Worm (Caenorhabditis elegans): Measurements from ENCODE around the gene C24H11.1.
A peak's percentile ranks its signal among the peaks of the same experiment; 100 is the strongest.

Gene C24H11.1

ce11 chrIII:11823260-11823659, 35.8 kb downstream of the C24H11.1 start, which contains the start of gene C18D11.3:
C18D11.3 (plus strand) TSS chrIII:11823448.
- TF ChIP-seq gmeb-1 (tag; optimal IDR thresholded peaks at IDR 0.05) (peak; percentile 76), nhr-10 (tag; optimal IDR thresholded peaks at IDR 0.05) (peak; percentile 24), unc-55 (GFP tag; optimal IDR thresholded peaks at IDR 0.05) (peak; percentile 87), nhr-11 (tag; optimal IDR thresholded peaks at IDR 0.05) (no peak), unc-39 (tag; optimal IDR thresholded peaks at IDR 0.05) (no peak), nhr-77 (tag; optimal IDR thresholded peaks at IDR 0.05) (no peak), ceh-82 (tag; optimal IDR thresholded peaks at IDR 0.05) (no peak), fos-1 (tag; optimal IDR thresholded peaks at IDR 0.05) (peak; percentile 86), dmd-4 (tag; optimal IDR thresholded peaks at IDR 0.05) (no peak), crh-2 (tag; optimal IDR thresholded peaks at IDR 0.05) (peak; percentile 88), elt-1 (tag; optimal IDR thresholded peaks at IDR 0.05) (no peak), blmp-1 (tag; optimal IDR thresholded peaks at IDR 0.05; ENCODE audit: insufficient read depth) (no peak), lin-39 (tag; optimal IDR thresholded peaks at IDR 0.05) (no peak), sma-9 (GFP tag; optimal IDR thresholded peaks at IDR 0.05) (peak; percentile 90), sma-9 (tag; optimal IDR thresholded peaks at IDR 0.05) (no peak), unc-62 (GFP tag; optimal IDR thresholded peaks at IDR 0.05) (no peak), nhr-12 (tag; optimal IDR thresholded peaks at IDR 0.05) (no peak), ceh-16 (tag; optimal IDR thresholded peaks at IDR 0.05) (peak; percentile 38), ztf-4 (tag; optimal IDR thresholded peaks at IDR 0.05) (peak; percentile 49), ztf-11 (tag; optimal IDR thresholded peaks at IDR 0.05) (no peak), ztf-1 (GFP tag; conservative IDR thresholded peaks at IDR 0.05) (no peak), nhr-23 (tag; optimal IDR thresholded peaks at IDR 0.05) (no peak), egl-27 (tag; optimal IDR thresholded peaks at IDR 0.05) (peak; percentile 60), nhr-237 (tag; optimal IDR thresholded peaks at IDR 0.05) (no peak), lin-11 (tag; optimal IDR thresholded peaks at IDR 0.05) (peak; percentile 90), snpc-4 (tag; optimal IDR thresholded peaks at IDR 0.05) (peak; percentile 78), nhr-129 (tag; optimal IDR thresholded peaks at IDR 0.05) (peak; percentile 92), ama-1 (optimal IDR thresholded peaks at IDR 0.05) (no peak), Y55F3AM.14 (GFP tag; optimal IDR thresholded peaks at IDR 0.05) (no peak), sem-4 (tag; optimal IDR thresholded peaks at IDR 0.05) (peak; percentile 84), zag-1 (tag; optimal IDR thresholded peaks at IDR 0.05) (peak; percentile 16), mdl-1 (tag; optimal IDR thresholded peaks at IDR 0.05) (peak in 1 of 2 experiments; percentile 63), elt-3 (tag; optimal IDR thresholded peaks at IDR 0.05) (no peak), mbf-1 (tag; optimal IDR thresholded peaks at IDR 0.05) (no peak), R02D3.7 (tag; optimal IDR thresholded peaks at IDR 0.05) (no peak), nhr-25 (tag; optimal IDR thresholded peaks at IDR 0.05) (peak; percentile 85), ZK546.5 (tag; optimal IDR thresholded peaks at IDR 0.05) (no peak), lsy-2 (tag; optimal IDR thresholded peaks at IDR 0.05) (peak; percentile 90 to 98), C34F6.9 (tag; optimal IDR thresholded peaks at IDR 0.05) (peak; percentile 94), nhr-21 (tag; optimal IDR thresholded peaks at IDR 0.05) (peak; percentile 77), peb-1 (tag; optimal IDR thresholded peaks at IDR 0.05) (no peak), aly-2 (tag; optimal IDR thresholded peaks at IDR 0.05) (no peak), nhr-6 (tag; optimal IDR thresholded peaks at IDR 0.05) (no peak), alr-1 (tag; optimal IDR thresholded peaks at IDR 0.05) (no peak), lin-13 (GFP tag; optimal IDR thresholded peaks at IDR 0.05) (peak; percentile 84), F13H6.1 (tag; optimal IDR thresholded peaks at IDR 0.05) (peak; percentile 81), sma-3 (GFP tag; optimal IDR thresholded peaks at IDR 0.05) (peak; percentile 82), skn-1 (tag; optimal IDR thresholded peaks at IDR 0.05) (no peak), mab-5 (tag; optimal IDR thresholded peaks at IDR 0.05) (no peak)
